Worm (Caenorhabditis elegans) whole organism, mixed stage, embryonic: ENCODE results near the gene ZK1128.1.

ENCODE experiments used
- lsy-2 ChIP-seq: fragments of 150-350 bp; optimal IDR thresholded peaks from 2 replicates; lab custom pipeline; 2014; ENCODE audit warnings: missing biosample characterization, missing genetic modification characterization
- pha-4 ChIP-seq: fragments of 150-350 bp; optimal IDR thresholded peaks from 2 replicates; lab custom pipeline; 2018; ENCODE audit warnings: missing biosample characterization, missing genetic modification reagents, missing genetic modification characterization

ce11 chrIII:10136778-10137177 lies 22.2 kb upstream of the ZK1128.1 start, which contains the start of gene ZK1128.7:
- TF ChIP-seq pha-4 (tag; lab: Kevin White, UChicago) (no peak), lsy-2 (tag; lab: Kevin White, UChicago) (no peak)
